Worm (Caenorhabditis elegans) whole organism, young adult: ENCODE results near the gene syp-1.

Experiments used
- B0261.1 ChIP-seq: sonication (generic microtip); optimal IDR thresholded peaks from 2 replicates; lab custom pipeline; 2016; ENCODE audit warnings: mild to moderate bottlenecking, missing genetic modification characterization, moderate library complexity, missing compliant biosample characterization
- C06A6.2 ChIP-seq: fragments of 200-800 bp; sonication (Bioruptor generic); conservative IDR thresholded peaks from 2 replicates; pipeline ENCODE4 v1.3.6; 2022; ENCODE audit warnings: missing genetic modification characterization, missing compliant biosample characterization
- D2030.7 ChIP-seq: fragments of 200-800 bp; sonication (Bioruptor generic); IDR thresholded peaks from 2 replicates; pipeline ENCODE4 v1.3.6; 2022; ENCODE audit warnings: missing genetic modification reagents, missing genetic modification characterization, missing compliant biosample characterization
- F22D6.2 ChIP-seq: sonication (generic microtip); optimal IDR thresholded peaks from 2 replicates; lab custom pipeline; 2016; ENCODE audit warnings: mild to moderate bottlenecking, missing genetic modification characterization, missing compliant biosample characterization
- F33H1.4 ChIP-seq: fragments of 200-800 bp; sonication (Bioruptor generic); IDR thresholded peaks from 2 replicates; pipeline ENCODE4 v1.3.6; 2022; ENCODE audit warnings: missing genetic modification reagents, missing genetic modification characterization, missing compliant biosample characterization
- F37B4.10 ChIP-seq: fragments of 200-800 bp; sonication (Bioruptor generic); IDR thresholded peaks from 2 replicates; pipeline ENCODE4 v1.3.6; 2022; ENCODE audit warnings: missing genetic modification characterization, missing compliant biosample characterization
- F39B2.1 ChIP-seq: fragments of 200-800 bp; sonication (Bioruptor generic); IDR thresholded peaks from 2 replicates; pipeline ENCODE4 v1.3.6; 2022; ENCODE audit warnings: missing genetic modification reagents, missing genetic modification characterization, missing compliant biosample characterization
- F52B5.7 ChIP-seq: sonication (generic microtip); optimal IDR thresholded peaks from 2 replicates; lab custom pipeline; 2016; ENCODE audit warnings: mild to moderate bottlenecking, missing genetic modification characterization, missing compliant biosample characterization
- F57A8.1 ChIP-seq: fragments of 200-800 bp; sonication (Bioruptor generic); optimal IDR thresholded peaks from 2 replicates; lab custom pipeline; 2018; ENCODE audit warnings: mild to moderate bottlenecking, missing genetic modification characterization, moderate library complexity, missing compliant biosample characterization
- T26A5.8 ChIP-seq: sonication (generic microtip); optimal IDR thresholded peaks from 2 replicates; lab custom pipeline; 2016; ENCODE audit warnings: missing genetic modification characterization, missing compliant biosample characterization
- Y56A3A.18 ChIP-seq: fragments of 200-800 bp; sonication (Bioruptor generic); IDR thresholded peaks from 2 replicates; pipeline ENCODE4 v1.3.6; 2022; ENCODE audit warnings: missing genetic modification reagents, missing genetic modification characterization, missing compliant biosample characterization
- Y95B8A.8 ChIP-seq: fragments of 200-800 bp; sonication (Bioruptor generic); IDR thresholded peaks from 2 replicates; pipeline ENCODE4 v1.3.6; 2022; ENCODE audit warnings: missing genetic modification reagents, missing genetic modification characterization, missing compliant biosample characterization
- ama-1 ChIP-seq, 3 experiments: fragments of 150-350 bp in 1 of 3; sonication (generic microtip) in 2 of 3; optimal IDR thresholded peaks; 2 replicates each; lab custom pipeline; 2014 to 2018; ENCODE audit warnings: missing biosample characterization in 2 of 3, missing genetic modification characterization in 2 of 3, missing genetic modification reagents in 2 of 3
- ccch-3 ChIP-seq: fragments of 200-800 bp; sonication (Bioruptor generic); optimal IDR thresholded peaks from 2 replicates; lab custom pipeline; 2018; ENCODE audit warnings: mild to moderate bottlenecking, missing genetic modification characterization, missing compliant biosample characterization
- cebp-1 ChIP-seq, 2 experiments: fragments of 200-800 bp in 1 of 2; sonication (Bioruptor generic) in 1 of 2; sonication (generic microtip) in 1 of 2; IDR thresholded peaks in 1 of 2; optimal IDR thresholded peaks in 1 of 2; 2 replicates each; pipeline versions ENCODE4 v1.3.6 to Lab custom; 2017 to 2022; ENCODE audit warnings: missing compliant biosample characterization in 2 of 2, missing genetic modification characterization in 2 of 2, mild to moderate bottlenecking in 1 of 2, missing genetic modification reagents in 1 of 2, moderate library complexity in 1 of 2
- ceh-27 ChIP-seq: fragments of 200-800 bp; sonication (Bioruptor generic); optimal IDR thresholded peaks from 2 replicates; lab custom pipeline; 2018; ENCODE audit warnings: mild to moderate bottlenecking, missing genetic modification characterization, moderate library complexity, missing compliant biosample characterization
- egrh-3 ChIP-seq: fragments of 200-800 bp; sonication (Bioruptor generic); IDR thresholded peaks from 2 replicates; pipeline ENCODE4 v1.3.6; 2022; ENCODE audit warnings: missing genetic modification reagents, missing genetic modification characterization, missing compliant biosample characterization
- gei-17 ChIP-seq: fragments of 200-800 bp; sonication (Bioruptor generic); optimal IDR thresholded peaks from 2 replicates; lab custom pipeline; 2018; ENCODE audit warnings: mild to moderate bottlenecking, missing genetic modification characterization, missing compliant biosample characterization
- hlh-12 ChIP-seq: sonication (generic microtip); optimal IDR thresholded peaks from 2 replicates; lab custom pipeline; 2016; ENCODE audit warnings: missing genetic modification characterization, missing compliant biosample characterization
- hlh-26 ChIP-seq: fragments of 200-800 bp; sonication (Bioruptor generic); conservative IDR thresholded peaks from 2 replicates; pipeline ENCODE4 v1.3.6; 2022; ENCODE audit warnings: missing genetic modification reagents, missing genetic modification characterization, missing compliant biosample characterization
- hmg-1.2 ChIP-seq: fragments of 200-800 bp; sonication (Bioruptor generic); IDR thresholded peaks from 2 replicates; pipeline ENCODE4 v1.3.6; 2022; ENCODE audit warnings: missing genetic modification reagents, missing genetic modification characterization, missing compliant biosample characterization
- hmg-20 ChIP-seq: fragments of 200-800 bp; sonication (Bioruptor generic); IDR thresholded peaks from 2 replicates; pipeline ENCODE4 v1.3.6; 2022; ENCODE audit warnings: missing genetic modification reagents, missing genetic modification characterization, missing compliant biosample characterization
- let-607 ChIP-seq, 2 experiments: fragments of 200-800 bp in 1 of 2; sonication (Bioruptor generic) in 1 of 2; sonication (generic microtip) in 1 of 2; optimal IDR thresholded peaks; 2 replicates each; lab custom pipeline; 2016 to 2018; ENCODE audit warnings: mild to moderate bottlenecking in 2 of 2, missing compliant biosample characterization in 2 of 2, missing genetic modification characterization in 2 of 2, moderate library complexity in 2 of 2, missing genotype in 1 of 2
- lin-40 ChIP-seq: sonication (generic microtip); optimal IDR thresholded peaks from 2 replicates; lab custom pipeline; 2016; ENCODE audit warnings: missing genetic modification characterization, mild to moderate bottlenecking, missing compliant biosample characterization, missing genotype, missing genetic modification reagents
- lsl-1 ChIP-seq: fragments of 200-800 bp; sonication (Bioruptor generic); optimal IDR thresholded peaks from 2 replicates; lab custom pipeline; 2018; ENCODE audit warnings: mild to moderate bottlenecking, missing genetic modification characterization, moderate library complexity, missing compliant biosample characterization
- madf-10 ChIP-seq: sonication (generic microtip); optimal IDR thresholded peaks from 2 replicates; lab custom pipeline; 2016; ENCODE audit warnings: mild to moderate bottlenecking, missing genetic modification characterization, missing compliant biosample characterization
- madf-3 ChIP-seq: fragments of 200-800 bp; sonication (Bioruptor generic); IDR thresholded peaks from 2 replicates; pipeline ENCODE4 v1.3.6; 2022; ENCODE audit warnings: missing genetic modification reagents, missing genetic modification characterization, missing compliant biosample characterization
- madf-6 ChIP-seq: fragments of 200-800 bp; sonication (Bioruptor generic); IDR thresholded peaks from 2 replicates; pipeline ENCODE4 v1.3.6; 2022; ENCODE audit warnings: missing genetic modification reagents, missing genetic modification characterization, missing compliant biosample characterization
- mes-4 ChIP-seq: sonication (generic microtip); optimal IDR thresholded peaks from 2 replicates; lab custom pipeline; 2016; ENCODE audit warnings: missing genotype, missing genetic modification characterization, missing compliant biosample characterization
- nhr-120 ChIP-seq: fragments of 200-800 bp; sonication (Bioruptor generic); IDR thresholded peaks from 2 replicates; pipeline ENCODE4 v1.3.6; 2022; ENCODE audit warnings: missing genetic modification characterization, missing compliant biosample characterization
- nhr-80 ChIP-seq: sonication (generic microtip); optimal IDR thresholded peaks from 2 replicates; lab custom pipeline; 2016; ENCODE audit warnings: missing genetic modification characterization, missing compliant biosample characterization
- nhr-90 ChIP-seq: sonication (generic microtip); optimal IDR thresholded peaks from 2 replicates; lab custom pipeline; 2016; ENCODE audit warnings: missing genotype, mild to moderate bottlenecking, missing genetic modification characterization, missing compliant biosample characterization
- pbrm-1 ChIP-seq: fragments of 200-800 bp; sonication (Bioruptor generic); IDR thresholded peaks from 2 replicates; pipeline ENCODE4 v1.3.6; 2022; ENCODE audit warnings: missing genetic modification reagents, missing genetic modification characterization, missing compliant biosample characterization
- repo-1 ChIP-seq: sonication (generic microtip); optimal IDR thresholded peaks from 2 replicates; lab custom pipeline; 2017; ENCODE audit warnings: mild to moderate bottlenecking, missing genetic modification characterization, missing compliant biosample characterization
- sdz-38 ChIP-seq: sonication (generic microtip); optimal IDR thresholded peaks from 2 replicates; lab custom pipeline; 2016; ENCODE audit warnings: missing genotype, missing genetic modification characterization, missing compliant biosample characterization
- snpc-3.4 ChIP-seq: sonication (generic microtip); optimal IDR thresholded peaks from 2 replicates; lab custom pipeline; 2017; ENCODE audit warnings: missing genetic modification characterization, mild to moderate bottlenecking, missing compliant biosample characterization, antibody characterized with exemption, moderate library complexity, missing genotype, missing genetic modification reagents
- tbp1 ChIP-seq: fragments of 200-800 bp; sonication (Bioruptor generic); optimal IDR thresholded peaks from 2 replicates; lab custom pipeline; 2018; ENCODE audit warnings: mild to moderate bottlenecking, missing genetic modification characterization, missing compliant biosample characterization
- tlf-1 ChIP-seq: fragments of 200-800 bp; sonication (Bioruptor generic); optimal IDR thresholded peaks from 2 replicates; lab custom pipeline; 2018; ENCODE audit warnings: mild to moderate bottlenecking, missing genetic modification characterization, missing compliant biosample characterization
- unc-62 ChIP-seq: fragments of 150-350 bp; optimal IDR thresholded peaks from 2 replicates; lab custom pipeline; 2014; ENCODE audit warnings: missing biosample characterization, missing genetic modification reagents, missing genetic modification characterization
- zfh-2 ChIP-seq: fragments of 200-800 bp; sonication (Bioruptor generic); conservative IDR thresholded peaks from 2 replicates; pipeline ENCODE4 v1.3.6; 2022; ENCODE audit warnings: missing genetic modification reagents, missing genetic modification characterization, missing compliant biosample characterization
- ztf-25 ChIP-seq: fragments of 200-800 bp; sonication (Bioruptor generic); IDR thresholded peaks from 2 replicates; pipeline ENCODE4 v1.3.6; 2022; ENCODE audit warnings: missing genetic modification reagents, missing genetic modification characterization, missing compliant biosample characterization
- ztf-3 ChIP-seq: fragments of 200-800 bp; sonication (Bioruptor generic); optimal IDR thresholded peaks from 2 replicates; lab custom pipeline; 2018; ENCODE audit warnings: mild to moderate bottlenecking, missing genetic modification characterization, missing compliant biosample characterization
- ztf-6 ChIP-seq: fragments of 200-800 bp; sonication (Bioruptor generic); IDR thresholded peaks from 2 replicates; pipeline ENCODE4 v1.3.6; 2022; ENCODE audit warnings: missing genetic modification reagents, missing genetic modification characterization, missing compliant biosample characterization

Gene syp-1

DNA sequence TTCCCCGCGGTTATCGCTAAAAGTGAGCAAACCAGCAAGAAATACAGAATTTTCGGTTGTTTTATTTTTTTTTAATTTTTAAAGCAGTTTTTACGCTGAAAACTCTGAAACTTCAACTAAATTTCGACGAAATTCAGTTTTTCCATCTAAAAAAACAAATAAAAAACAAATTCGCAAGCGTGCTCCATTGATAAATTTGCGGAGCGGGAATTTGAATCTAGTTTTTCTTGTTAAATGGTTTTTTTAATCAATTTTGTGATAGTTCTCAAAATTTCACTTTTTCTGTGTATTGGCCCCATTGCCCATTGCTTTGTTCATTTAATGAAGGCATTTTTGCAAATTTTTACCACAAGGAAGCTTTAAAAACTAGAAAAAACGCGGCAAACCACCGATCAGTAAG, 47.3 kb upstream of the syp-1 start (continued):
- TF ChIP-seq D2030.7 (GFP tag; lab: Robert Waterston, UW) (peak; percentile 61), madf-6 (GFP tag; lab: Robert Waterston, UW) (peak; percentile 41; the same call in 1 of the 2 replicates), lsl-1 (GFP tag; lab: Kevin White, UChicago) (peak; percentile 53), sdz-38 (tag; lab: Kevin White, UChicago) (no peak)
- TF ChIP-seq, all 124 proteins: peak for 12

DNA sequence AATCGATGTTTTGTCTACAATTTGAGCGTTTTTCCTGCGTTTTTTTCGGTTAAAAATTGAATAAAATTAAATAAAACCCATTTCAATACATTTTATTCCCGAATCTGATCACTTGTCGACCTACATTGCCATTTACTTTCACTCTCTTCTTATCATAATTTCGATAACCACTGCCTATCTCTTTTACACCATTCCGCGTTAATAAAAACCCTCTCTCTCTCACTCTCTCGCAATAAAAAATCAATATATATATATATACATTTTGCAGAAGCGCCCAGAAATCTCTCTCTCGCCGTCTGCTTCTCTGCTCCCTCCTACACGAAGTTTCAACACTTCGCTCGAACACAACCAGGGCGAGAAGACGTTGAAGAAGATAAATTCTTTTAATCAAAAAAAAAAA, 46.8 kb upstream of the syp-1 start, which contains the start of gene pptr-1:
pptr-1 (plus strand) TSS at position 269 of the 400 bp plus-strand sequence.
- TF ChIP-seq snpc-3.4 (tag; lab: Kevin White, UChicago) (no peak), madf-6 (GFP tag; lab: Robert Waterston, UW) (no peak), hmg-1.2 (GFP tag; lab: Robert Waterston, UW) (peak; percentile 32; the same call in 1 of the 2 replicates), F52B5.7 (tag; lab: Kevin White, UChicago) (no peak), F57A8.1 (GFP tag; lab: Kevin White, UChicago) (no peak), tlf-1 (GFP tag; lab: Kevin White, UChicago) (no peak), tbp1 (GFP tag; lab: Kevin White, UChicago) (no peak), nhr-120 (no peak), nhr-80 (tag; lab: Kevin White, UChicago) (peak; percentile 47), hlh-12 (no peak), unc-62 (GFP tag; lab: Kevin White, UChicago) (no peak), nhr-90 (tag; lab: Kevin White, UChicago) (no peak), ama-1 (optimal IDR thresholded peaks at IDR 0.05; lab: Kevin White, UChicago) (no peak), ama-1 (GFP tag; optimal IDR thresholded peaks at IDR 0.05; lab: Kevin White, UChicago) (no peak), F33H1.4 (no peak), zfh-2 (GFP tag; lab: Robert Waterston, UW) (no peak), F39B2.1 (GFP tag; lab: Robert Waterston, UW) (no peak), pbrm-1 (no peak), F37B4.10 (no peak), gei-17 (GFP tag; lab: Kevin White, UChicago) (no peak), F22D6.2 (no peak), cebp-1 (GFP tag; IDR thresholded peaks at IDR 0.05; lab: Robert Waterston, UW) (no peak), cebp-1 (tag; optimal IDR thresholded peaks at IDR 0.05; lab: Kevin White, UChicago) (peak; percentile 4), Y56A3A.18 (0 out of 2 replicates have a peak, but pooled peaks have one; percentile 12), repo-1 (no peak), lin-40 (tag; lab: Kevin White, UChicago) (peak; percentile 20), B0261.1 (tag; lab: Kevin White, UChicago) (no peak), ztf-25 (no peak), hmg-20 (GFP tag; lab: Robert Waterston, UW) (no peak), madf-3 (GFP tag; lab: Robert Waterston, UW) (no peak), madf-10 (tag; lab: Kevin White, UChicago) (no peak), ceh-27 (GFP tag; lab: Kevin White, UChicago) (no peak), Y95B8A.8 (GFP tag; lab: Robert Waterston, UW) (no peak), hlh-26 (no peak), let-607 (tag; optimal IDR thresholded peaks at IDR 0.05; lab: Kevin White, UChicago) (no peak), ztf-6 (GFP tag; lab: Robert Waterston, UW) (no peak), ccch-3 (GFP tag; lab: Kevin White, UChicago) (no peak), egrh-3 (no peak), mes-4 (tag; lab: Kevin White, UChicago) (no peak), C06A6.2 (GFP tag; lab: Robert Waterston, UW) (no peak), T26A5.8 (tag; lab: Kevin White, UChicago) (no peak), ztf-3 (GFP tag; lab: Kevin White, UChicago) (no peak)
